Comparison of ENCODE assay signal across 2 worm cellular contexts in the genomic region with DNA sequence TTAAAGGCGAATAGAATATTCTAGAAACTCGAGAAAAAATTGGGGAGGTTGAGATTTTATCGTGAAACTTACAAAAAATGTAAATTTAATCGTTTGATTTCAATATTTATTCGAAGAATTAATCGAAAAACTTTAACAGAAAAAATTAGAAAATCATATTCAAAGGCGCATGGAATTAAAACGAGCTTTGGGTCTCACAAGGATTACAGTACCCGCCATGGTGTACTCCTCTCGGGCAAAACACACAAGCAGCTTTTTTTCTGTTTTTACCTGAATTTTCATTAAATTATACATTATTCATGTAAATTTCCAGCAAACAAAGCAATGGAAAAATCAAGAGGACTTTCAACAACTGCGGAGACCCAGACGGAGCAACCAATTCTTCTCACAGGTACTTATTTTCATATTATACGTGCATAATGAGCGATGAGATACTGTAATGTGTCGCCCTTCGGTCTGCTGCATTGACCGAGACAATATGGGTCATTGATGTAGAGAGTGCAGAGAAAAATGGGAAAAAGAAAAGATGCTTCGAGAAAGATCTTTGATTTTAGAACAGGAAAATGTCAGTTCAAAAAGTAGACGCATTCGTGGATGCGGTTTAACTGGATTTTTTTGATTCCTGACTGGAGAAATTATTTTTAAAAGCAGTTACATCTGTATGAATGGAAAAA.
A peak's percentile ranks its signal among the peaks of the same experiment; 100 is the strongest.
TF ChIP-seq lines count a peak whose summit lies in the region.

F53C11.4 (minus strand) TSS at position 128 of the 674 bp plus-strand sequence.
F53C11.5 (plus strand) TSS at position 325 of the 674 bp plus-strand sequence.

TF ChIP-seq in whole organism, L1 larva, 84 proteins besides CTCF, POLR2A, EP300 and RAD21 (continued from another document):
- TF ChIP-seq blmp-1 (tag; optimal IDR thresholded peaks at IDR 0.05; lab: Kevin White, UChicago) (peak; percentile 63), skn-1 (tag; optimal IDR thresholded peaks at IDR 0.05; lab: Kevin White, UChicago) (peak; percentile 10), unc-86 (tag; optimal IDR thresholded peaks at IDR 0.05; lab: Kevin White, UChicago) (peak; percentile 2), ztf-11 (tag; optimal IDR thresholded peaks at IDR 0.05; lab: Kevin White, UChicago) (peak in 1 of 2 experiments; percentile 23), nhr-20 (tag; optimal IDR thresholded peaks at IDR 0.05; lab: Kevin White, UChicago) (peak; percentile 49), lin-13 (GFP tag; optimal IDR thresholded peaks at IDR 0.05; lab: Kevin White, UChicago) (no peak), nhr-90 (tag; optimal IDR thresholded peaks at IDR 0.05; lab: Kevin White, UChicago; ENCODE audit: poor library complexity) (no peak), fkh-4 (tag; optimal IDR thresholded peaks at IDR 0.05; lab: Kevin White, UChicago; ENCODE audit: borderline replicate concordance) (no peak), unc-130 (tag; optimal IDR thresholded peaks at IDR 0.05; lab: Kevin White, UChicago) (no peak), tbx-2 (tag; optimal IDR thresholded peaks at IDR 0.05; lab: Kevin White, UChicago) (no peak), mep-1 (tag; optimal IDR thresholded peaks at IDR 0.05; lab: Kevin White, UChicago) (peak; percentile 67)

TF ChIP-seq in whole organism, L4 larva, 104 proteins besides CTCF, POLR2A, EP300 and RAD21 (continued from another document):
- TF ChIP-seq snpc-1.2 (GFP tag; IDR thresholded peaks at IDR 0.05; lab: Robert Waterston, UW) (no peak), php-3 (GFP tag; IDR thresholded peaks at IDR 0.05; lab: Robert Waterston, UW) (no peak), arid-1 (GFP tag; conservative IDR thresholded peaks at IDR 0.05; lab: Robert Waterston, UW) (no peak), fos-1 (tag; optimal IDR thresholded peaks at IDR 0.05; lab: Kevin White, UChicago) (no peak), D1046.2 (GFP tag; IDR thresholded peaks at IDR 0.05; lab: Robert Waterston, UW) (no peak), Y75B8A.6 (GFP tag; IDR thresholded peaks at IDR 0.05; lab: Robert Waterston, UW) (no peak), hlh-11 (tag; optimal IDR thresholded peaks at IDR 0.05; lab: Kevin White, UChicago) (peak; percentile 77), spr-1 (tag; optimal IDR thresholded peaks at IDR 0.05; lab: Kevin White, UChicago) (no peak), attf-4 (tag; optimal IDR thresholded peaks at IDR 0.05; lab: Kevin White, UChicago) (no peak), lin-1 (GFP tag; IDR thresholded peaks at IDR 0.05; lab: Robert Waterston, UW) (no peak), mep-1 (tag; optimal IDR thresholded peaks at IDR 0.05; lab: Kevin White, UChicago) (peak; percentile 11), zfp-3 (GFP tag; conservative IDR thresholded peaks at IDR 0.05; lab: Robert Waterston, UW) (no peak), mxl-3 (GFP tag; optimal IDR thresholded peaks at IDR 0.05; lab: Kevin White, UChicago) (no peak), zfp-2 (tag; optimal IDR thresholded peaks at IDR 0.05; lab: Kevin White, UChicago) (no peak), tag-97 (GFP tag; IDR thresholded peaks at IDR 0.05; lab: Robert Waterston, UW) (no peak), fkh-10 (GFP tag; optimal IDR thresholded peaks at IDR 0.05; lab: Kevin White, UChicago) (no peak), madf-9 (GFP tag; conservative IDR thresholded peaks at IDR 0.05; lab: Robert Waterston, UW) (no peak), lin-13 (GFP tag; optimal IDR thresholded peaks at IDR 0.05; lab: Kevin White, UChicago) (no peak), T20F7.1 (GFP tag; optimal IDR thresholded peaks at IDR 0.05; lab: Kevin White, UChicago) (peak; percentile 19), dve-1 (tag; optimal IDR thresholded peaks at IDR 0.05; lab: Kevin White, UChicago; ENCODE audit: insufficient read depth) (peak; percentile 87), nhr-111 (GFP tag; optimal IDR thresholded peaks at IDR 0.05; lab: Kevin White, UChicago) (no peak), R02D3.7 (tag; optimal IDR thresholded peaks at IDR 0.05; lab: Kevin White, UChicago) (no peak), nhr-10 (tag; optimal IDR thresholded peaks at IDR 0.05; lab: Kevin White, UChicago) (no peak), dmd-6 (GFP tag; IDR thresholded peaks at IDR 0.05; lab: Robert Waterston, UW) (peak; percentile 69), lir-3 (tag; optimal IDR thresholded peaks at IDR 0.05; lab: Kevin White, UChicago) (no peak), ceh-32 (tag; optimal IDR thresholded peaks at IDR 0.05; lab: Kevin White, UChicago; ENCODE audit: poor library complexity) (no peak), nhr-102 (tag; optimal IDR thresholded peaks at IDR 0.05; lab: Kevin White, UChicago) (no peak), F44E2.7 (GFP tag; IDR thresholded peaks at IDR 0.05; lab: Robert Waterston, UW) (no peak), F10B5.3 (tag; optimal IDR thresholded peaks at IDR 0.05; lab: Kevin White, UChicago) (no peak), hmg-1.1 (GFP tag; IDR thresholded peaks at IDR 0.05; lab: Robert Waterston, UW) (0 out of 2 replicates have a peak, but pooled peaks have one; percentile 12), dmd-8 (GFP tag; IDR thresholded peaks at IDR 0.05; lab: Robert Waterston, UW) (no peak), ceh-82 (tag; optimal IDR thresholded peaks at IDR 0.05; lab: Kevin White, UChicago) (no peak), ceh-20 (GFP tag; IDR thresholded peaks at IDR 0.05; lab: Robert Waterston, UW) (no peak), pha-4 (GFP tag; IDR thresholded peaks at IDR 0.05; lab: Robert Waterston, UW) (no peak), pha-4 (tag; optimal IDR thresholded peaks at IDR 0.05; lab: Kevin White, UChicago) (no peak), dpl-1 (GFP tag; optimal IDR thresholded peaks at IDR 0.05; lab: Kevin White, UChicago) (no peak), egl-43 (GFP tag; IDR thresholded peaks at IDR 0.05; lab: Robert Waterston, UW) (no peak), lim-7 (GFP tag; IDR thresholded peaks at IDR 0.05; lab: Robert Waterston, UW) (no peak), duxl-1 (tag; optimal IDR thresholded peaks at IDR 0.05; lab: Kevin White, UChicago; ENCODE audit: poor library complexity) (no peak), lin-29 (GFP tag; IDR thresholded peaks at IDR 0.05; lab: Robert Waterston, UW) (no peak), aly-2 (tag; optimal IDR thresholded peaks at IDR 0.05; lab: Kevin White, UChicago) (no peak), daf-12 (tag; optimal IDR thresholded peaks at IDR 0.05; lab: Kevin White, UChicago) (no peak), F26F4.8 (GFP tag; conservative IDR thresholded peaks at IDR 0.05; lab: Robert Waterston, UW) (no peak), ZK546.5 (tag; optimal IDR thresholded peaks at IDR 0.05; lab: Kevin White, UChicago) (no peak), gei-8 (GFP tag; optimal IDR thresholded peaks at IDR 0.05; lab: Kevin White, UChicago) (no peak), nhr-6 (tag; optimal IDR thresholded peaks at IDR 0.05; lab: Kevin White, UChicago) (peak; percentile 78), tra-1 (GFP tag; IDR thresholded peaks at IDR 0.05; lab: Robert Waterston, UW) (0 out of 2 replicates have a peak, but pooled peaks have one; percentile 24), ztf-7 (tag; optimal IDR thresholded peaks at IDR 0.05; lab: Kevin White, UChicago) (no peak), nhr-237 (tag; optimal IDR thresholded peaks at IDR 0.05; lab: Kevin White, UChicago) (no peak), ZK337.2 (GFP tag; IDR thresholded peaks at IDR 0.05; lab: Robert Waterston, UW) (no peak), mdt-29 (GFP tag; IDR thresholded peaks at IDR 0.05; lab: Robert Waterston, UW) (no peak), ztf-11 (tag; optimal IDR thresholded peaks at IDR 0.05; lab: Kevin White, UChicago) (no peak), ceh-62 (tag; optimal IDR thresholded peaks at IDR 0.05; lab: Kevin White, UChicago) (no peak), Y105C5A.15 (GFP tag; IDR thresholded peaks at IDR 0.05; lab: Robert Waterston, UW) (no peak)
